Worm (Caenorhabditis elegans) whole organism, early embryonic: ENCODE data around the gene ZK218.11.

Experiments
- ama-1 ChIP-seq: fragments of 150-350 bp; optimal IDR thresholded peaks from 2 replicates; lab custom pipeline; 2014
- ceh-36 ChIP-seq: sonication (generic microtip); optimal IDR thresholded peaks from 2 replicates; lab custom pipeline; 2016; ENCODE audit warnings: missing genetic modification characterization, inconsistent platforms, missing compliant biosample characterization
- pes-1 ChIP-seq: fragments of 200-800 bp; sonication (Bioruptor generic); IDR thresholded peaks from 2 replicates; pipeline ENCODE4 v1.3.6; 2022; ENCODE audit warnings: missing genetic modification reagents, missing genetic modification characterization, missing compliant biosample characterization
- scrt-1 ChIP-seq: fragments of 200-800 bp; sonication (Bioruptor generic); IDR thresholded peaks from 2 replicates; pipeline ENCODE4 v1.3.6; 2022; ENCODE audit warnings: missing genetic modification characterization, missing compliant biosample characterization

- TF ChIP-seq pes-1 (no peak), ama-1 (lab: Kevin White, UChicago) (no peak), scrt-1 (GFP tag; lab: Robert Waterston, UW) (no peak), ceh-36 (tag; lab: Kevin White, UChicago) (no peak)
These were observed 46.7 kb upstream of the ZK218.11 start for ce11 chrV:17154944-17155343.
